Worm (Caenorhabditis elegans) whole organism, L2 larva: ENCODE measurements around the gene Y17G7B.8.

Source experiments
- alr-1 ChIP-seq: fragments of 150-350 bp; optimal IDR thresholded peaks from 2 replicates; lab custom pipeline; 2014; ENCODE audit warnings: missing biosample characterization, missing genetic modification characterization
- blmp-1 ChIP-seq: sonication (generic microtip); optimal IDR thresholded peaks from 2 replicates; lab custom pipeline; 2017; ENCODE audit warnings: missing genetic modification characterization, mild to moderate bottlenecking, missing compliant biosample characterization, antibody characterized with exemption, moderate library complexity; ENCODE audit not compliant: insufficient read depth
- ceh-82 ChIP-seq: fragments of 150-350 bp; optimal IDR thresholded peaks from 2 replicates; lab custom pipeline; 2014; ENCODE audit warnings: missing biosample characterization, missing genetic modification characterization
- elt-3 ChIP-seq: sonication (generic microtip); optimal IDR thresholded peaks from 2 replicates; lab custom pipeline; 2017; ENCODE audit warnings: missing biosample characterization, missing genetic modification characterization
- ztf-4 ChIP-seq: fragments of 150-350 bp; optimal IDR thresholded peaks from 2 replicates; lab custom pipeline; 2014; ENCODE audit warnings: missing biosample characterization, missing genetic modification characterization

DNA sequence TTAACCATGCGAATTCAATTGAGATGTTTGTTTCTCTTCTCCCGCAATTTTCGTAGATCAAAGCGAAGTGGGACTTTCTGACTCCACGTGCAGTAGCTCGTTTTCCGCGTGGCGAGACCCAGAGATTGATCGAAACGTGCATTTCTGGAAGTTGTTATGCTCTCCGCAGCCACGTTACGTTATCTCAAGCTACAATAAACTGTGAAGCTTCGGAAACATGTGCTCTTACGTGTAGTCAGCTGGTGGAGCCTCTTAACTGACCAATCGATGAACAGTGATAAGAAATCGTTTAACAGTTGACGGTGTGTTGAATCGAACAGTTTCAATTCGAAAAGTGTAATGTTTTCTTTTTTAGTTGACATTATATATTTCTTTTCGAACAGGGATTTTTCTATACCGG is 24.6 kb upstream of the Y17G7B.8 start:
- TF ChIP-seq ceh-82: no peak
- TF ChIP-seq blmp-1 (tag; lab: Kevin White, UChicago): no peak
- TF ChIP-seq alr-1 (tag; lab: Kevin White, UChicago): no peak
- no peak for TF ChIP-seq ztf-4
- TF ChIP-seq elt-3: no peak
